Worm (Caenorhabditis elegans) whole organism, midembryonic: ENCODE results near the gene F44B9.5.

Experiments used
- T22C8.4 ChIP-seq: fragments of 200-800 bp; sonication (Bioruptor generic); IDR thresholded peaks from 2 replicates; pipeline ENCODE4 v1.3.6; 2022; ENCODE audit warnings: missing genetic modification characterization, missing compliant biosample characterization
- cog-1 ChIP-seq: sonication (generic microtip); optimal IDR thresholded peaks from 2 replicates; lab custom pipeline; 2016; ENCODE audit warnings: missing genetic modification characterization, missing compliant biosample characterization
- flt-1 ChIP-seq: fragments of 200-800 bp; sonication (Bioruptor generic); IDR thresholded peaks from 2 replicates; pipeline ENCODE4 v1.3.6; 2022; ENCODE audit warnings: missing genetic modification characterization, missing compliant biosample characterization
- klf-2 ChIP-seq: fragments of 200-800 bp; sonication (Bioruptor generic); conservative IDR thresholded peaks from 2 replicates; pipeline ENCODE4 v1.3.6; 2022; ENCODE audit warnings: missing genetic modification reagents, missing genetic modification characterization, missing compliant biosample characterization
- med-1 ChIP-seq: sonication (generic microtip); optimal IDR thresholded peaks from 2 replicates; lab custom pipeline; 2017; ENCODE audit warnings: missing genetic modification characterization, mild to moderate bottlenecking, missing compliant biosample characterization, antibody characterized with exemption, missing genetic modification reagents; ENCODE audit not compliant: insufficient read depth
- ref-1 ChIP-seq: fragments of 200-800 bp; sonication (Bioruptor generic); conservative IDR thresholded peaks from 2 replicates; pipeline ENCODE4 v1.3.6; 2022; ENCODE audit warnings: missing genetic modification reagents, missing genetic modification characterization, missing compliant biosample characterization
- tab-1 ChIP-seq: fragments of 200-800 bp; sonication (Bioruptor generic); IDR thresholded peaks from 2 replicates; pipeline ENCODE4 v1.3.6; 2022; ENCODE audit warnings: missing genetic modification characterization, missing compliant biosample characterization
- ztf-23 ChIP-seq: fragments of 200-800 bp; sonication (Bioruptor generic); IDR thresholded peaks from 2 replicates; pipeline ENCODE4 v1.3.6; 2022; ENCODE audit warnings: missing genetic modification reagents, missing genetic modification characterization, missing compliant biosample characterization
- ztf-29 ChIP-seq: fragments of 200-800 bp; sonication (Bioruptor generic); IDR thresholded peaks from 2 replicates; pipeline ENCODE4 v1.3.6; 2022; ENCODE audit warnings: missing genetic modification reagents, missing genetic modification characterization, missing compliant biosample characterization

F44B9.5 gene

DNA sequence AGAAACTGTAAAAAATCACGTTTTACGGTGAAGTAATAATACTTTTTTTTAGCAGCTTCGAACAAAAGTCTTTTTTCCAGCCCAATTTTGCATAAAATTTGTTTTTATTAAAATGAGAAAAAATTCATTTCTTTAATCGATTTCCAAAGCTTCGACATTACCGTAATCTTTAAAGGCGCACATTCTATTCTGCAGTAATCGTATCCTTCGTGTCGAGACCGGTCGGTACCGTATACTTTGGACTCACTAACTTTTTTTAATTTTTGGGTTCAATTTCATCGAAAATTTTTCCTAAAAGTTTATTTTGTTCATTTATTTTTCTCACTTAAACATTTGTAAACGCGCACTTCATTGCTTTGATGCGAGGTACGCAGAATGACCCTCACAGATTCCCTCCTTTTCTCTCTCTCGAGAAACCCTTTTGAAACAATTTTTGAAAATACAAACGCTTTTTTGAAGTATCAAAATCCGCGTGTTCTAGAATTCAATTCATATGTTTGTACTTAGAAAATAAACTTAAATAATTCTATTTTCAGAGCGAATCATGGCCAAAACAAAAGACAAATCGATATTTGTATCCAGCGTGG lies 29.7 kb downstream of the F44B9.5 start, which contains the start of gene hrpk-2:
Gene hrpk-2, plus strand, starts transcription at position 537 of the 587 bp plus-strand sequence.
- TF ChIP-seq ztf-29 (GFP tag; lab: Robert Waterston, UW) (no peak), ref-1 (GFP tag; lab: Robert Waterston, UW) (no peak), ztf-23 (no peak), T22C8.4 (no peak), cog-1 (tag; lab: Kevin White, UChicago) (no peak)

ce11 chrIII:7981938-7982337 lies 34.4 kb downstream of the F44B9.5 start:
- TF ChIP-seq ztf-29 (GFP tag; lab: Robert Waterston, UW): no peak

DNA sequence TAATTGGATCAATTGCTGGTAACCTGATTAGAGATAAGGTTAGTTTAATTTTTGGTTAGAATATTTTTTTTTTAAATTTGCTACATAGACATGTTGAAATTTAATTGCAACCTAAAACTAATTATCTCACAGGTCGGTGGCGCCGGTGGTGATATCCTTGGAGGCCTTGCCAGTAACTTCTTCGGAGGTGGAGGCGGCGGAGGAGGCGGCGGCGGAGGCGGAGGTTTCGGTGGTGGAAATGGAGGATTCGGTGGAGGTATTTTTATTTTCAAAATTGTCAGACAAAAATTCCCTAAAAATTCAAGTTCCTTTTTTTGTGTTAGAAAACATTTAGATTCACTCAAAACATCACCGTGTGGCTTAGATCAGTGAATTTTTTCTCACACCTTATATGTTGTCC lies 35.1 kb downstream of the F44B9.5 start:
- no peak for TF ChIP-seq ztf-23
- no peak for TF ChIP-seq T22C8.4

ce11 chrIII:7979659-7980058 lies 36.7 kb downstream of the F44B9.5 start, which contains the start of gene clp-1:
Gene clp-1, plus strand, starts transcription at chrIII:7979959.
- no peak for TF ChIP-seq tab-1

DNA sequence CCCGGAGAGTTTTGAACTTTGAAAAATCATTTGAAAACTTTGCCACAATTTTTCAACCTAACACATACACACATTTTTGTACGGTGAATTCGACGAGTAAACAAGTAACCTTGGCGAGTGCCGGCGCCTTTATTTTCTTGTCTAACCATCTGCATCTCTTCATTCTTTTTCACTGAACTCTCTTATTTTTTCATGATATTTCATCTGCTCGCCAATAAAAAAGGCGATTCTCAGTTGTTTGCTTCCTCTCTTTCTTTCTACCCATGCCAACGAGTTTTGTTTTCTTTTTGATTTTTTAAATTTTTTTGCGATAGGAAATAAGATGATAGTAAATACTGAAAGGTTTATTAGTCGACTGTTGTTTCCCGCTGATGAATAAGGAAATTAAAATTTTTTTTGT lies 37.6 kb downstream of the F44B9.5 start:
- TF ChIP-seq T22C8.4: no peak
- no peak for TF ChIP-seq ztf-29 (GFP tag; lab: Robert Waterston, UW)
- no peak for TF ChIP-seq flt-1 (GFP tag; lab: Robert Waterston, UW)
- no peak for TF ChIP-seq tab-1

DNA sequence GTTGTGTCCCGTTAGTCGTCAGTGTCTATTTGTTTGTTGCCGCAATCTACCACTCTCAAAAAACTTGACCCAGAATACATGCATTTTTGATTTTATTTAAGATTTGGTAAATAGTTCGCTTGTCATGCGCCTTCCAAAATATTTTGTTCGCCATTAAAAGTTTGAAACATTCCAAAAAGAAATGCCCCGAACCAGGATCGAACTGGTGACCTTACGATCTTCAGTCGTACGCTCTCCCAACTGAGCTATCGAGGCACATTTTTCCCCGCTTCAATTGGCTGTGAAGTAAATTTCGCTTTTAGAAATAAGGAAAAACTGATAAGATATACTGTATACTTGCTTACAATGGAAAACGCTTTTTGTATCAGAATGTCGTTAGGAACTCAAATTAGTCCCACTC lies 38.0 kb downstream of the F44B9.5 start:
- no peak for TF ChIP-seq ref-1 (GFP tag; lab: Robert Waterston, UW)

DNA sequence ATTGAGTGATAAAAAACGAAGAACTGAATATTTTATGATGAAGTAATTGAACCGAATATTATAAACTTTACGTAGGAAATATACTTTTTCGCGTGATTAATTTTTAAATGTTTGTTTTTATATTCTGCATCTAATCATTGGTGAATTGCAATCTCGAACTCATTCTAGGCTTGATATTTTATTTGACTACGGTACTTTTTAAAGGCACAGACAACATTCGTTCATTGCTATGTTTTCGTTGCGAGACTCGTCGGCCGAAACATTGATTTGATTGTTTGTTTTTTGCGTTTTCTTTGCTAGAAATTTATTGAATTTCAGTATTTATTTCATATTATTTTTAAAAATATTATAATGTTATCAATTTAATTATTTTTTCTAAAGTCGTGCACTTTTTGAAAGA lies 38.6 kb downstream of the F44B9.5 start, which contains the start of gene C06G4.4:
Gene C06G4.4, minus strand, starts transcription at position 36 of the 400 bp plus-strand sequence.
- no peak for TF ChIP-seq med-1 (GFP tag; lab: Kevin White, UChicago)
- no peak for TF ChIP-seq ztf-23
- no peak for TF ChIP-seq ztf-29 (GFP tag; lab: Robert Waterston, UW)
- TF ChIP-seq ref-1 (GFP tag; lab: Robert Waterston, UW): no peak
- no peak for TF ChIP-seq klf-2 (GFP tag; lab: Robert Waterston, UW)
- TF ChIP-seq cog-1 (tag; lab: Kevin White, UChicago): no peak
- TF ChIP-seq tab-1: no peak

DNA sequence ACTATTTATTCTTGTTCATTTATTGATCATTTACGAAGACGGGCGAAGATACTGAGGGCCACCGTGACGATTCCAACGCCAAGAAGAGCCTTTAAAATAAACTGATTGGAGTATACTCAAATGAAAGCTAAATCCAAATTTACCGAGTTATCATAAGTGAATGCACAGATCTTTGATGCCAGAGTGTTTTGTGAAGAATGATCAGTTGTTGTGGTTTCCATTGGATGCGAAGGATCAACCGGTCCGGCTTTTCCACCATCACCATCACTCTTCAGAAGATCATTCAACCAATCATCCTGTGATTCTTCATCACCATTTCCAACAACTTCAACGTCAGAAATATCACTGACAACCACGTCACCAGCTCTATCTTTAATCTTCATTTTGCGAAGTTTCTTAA lies 39.1 kb downstream of the F44B9.5 start:
- TF ChIP-seq ztf-29 (GFP tag; lab: Robert Waterston, UW): no peak
- no peak for TF ChIP-seq T22C8.4
- TF ChIP-seq flt-1 (GFP tag; lab: Robert Waterston, UW): no peak
- no peak for TF ChIP-seq cog-1 (tag; lab: Kevin White, UChicago)
- no peak for TF ChIP-seq klf-2 (GFP tag; lab: Robert Waterston, UW)
- no peak for TF ChIP-seq med-1 (GFP tag; lab: Kevin White, UChicago)
- TF ChIP-seq ztf-23: no peak
- TF ChIP-seq tab-1: no peak
- TF ChIP-seq ref-1 (GFP tag; lab: Robert Waterston, UW): no peak

ce11 chrIII:7973968-7974607 lies 42.2 kb downstream of the F44B9.5 start:
- TF ChIP-seq flt-1 (GFP tag; lab: Robert Waterston, UW) (no peak), tab-1 (no peak), klf-2 (GFP tag; lab: Robert Waterston, UW) (no peak), ztf-23 (no peak), ref-1 (GFP tag; lab: Robert Waterston, UW) (no peak), med-1 (GFP tag; lab: Kevin White, UChicago) (no peak), ztf-29 (GFP tag; lab: Robert Waterston, UW) (no peak), cog-1 (tag; lab: Kevin White, UChicago) (no peak), T22C8.4 (no peak)

DNA sequence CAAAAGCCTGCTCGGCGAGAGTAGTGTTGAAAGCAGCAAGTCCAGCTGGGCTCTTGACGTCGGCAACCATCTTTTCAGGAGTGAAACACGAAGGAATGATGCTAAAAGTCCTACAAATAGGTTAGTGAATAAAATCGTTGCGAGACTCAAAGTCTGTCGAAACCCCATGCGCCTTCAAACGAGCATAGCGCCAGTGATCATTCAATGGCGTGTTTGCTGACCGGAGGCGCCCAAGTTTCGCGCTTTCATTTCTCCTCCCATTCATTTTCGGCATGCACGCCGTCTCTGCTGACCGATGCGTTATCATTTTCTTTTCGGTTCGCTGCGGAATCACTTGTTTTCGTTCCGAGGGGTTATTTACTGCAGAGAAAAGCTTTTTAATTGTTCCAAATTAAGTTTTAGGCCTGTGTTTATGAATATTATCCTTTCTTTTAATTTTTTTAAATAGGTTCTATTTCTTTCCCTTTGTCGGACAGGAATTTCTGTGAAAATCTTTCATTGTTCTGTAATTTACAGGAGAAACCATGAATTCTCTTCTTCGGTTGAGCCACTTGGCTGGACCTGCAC lies 43.1 kb downstream of the F44B9.5 start, which contains the start of the genes eef-1B.1 and aco-2:
Gene eef-1B.1, minus strand, starts transcription at position 186 of the 567 bp plus-strand sequence.
Gene aco-2, plus strand, starts transcription at position 517 of the 567 bp plus-strand sequence.
- TF ChIP-seq T22C8.4: no peak
- no peak for TF ChIP-seq klf-2 (GFP tag; lab: Robert Waterston, UW)
- TF ChIP-seq ztf-29 (GFP tag; lab: Robert Waterston, UW): no peak
- peak; percentile 1 for TF ChIP-seq cog-1 (tag; lab: Kevin White, UChicago)
- TF ChIP-seq tab-1: no peak
- TF ChIP-seq flt-1 (GFP tag; lab: Robert Waterston, UW): no peak
- no peak for TF ChIP-seq med-1 (GFP tag; lab: Kevin White, UChicago)
- no peak for TF ChIP-seq ztf-23

ce11 chrIII:7972687-7973086 lies 43.7 kb downstream of the F44B9.5 start:
- no peak for TF ChIP-seq cog-1 (tag; lab: Kevin White, UChicago)
- no peak for TF ChIP-seq ztf-29 (GFP tag; lab: Robert Waterston, UW)
- TF ChIP-seq T22C8.4: no peak
- TF ChIP-seq klf-2 (GFP tag; lab: Robert Waterston, UW): no peak
- no peak for TF ChIP-seq ztf-23
- no peak for TF ChIP-seq med-1 (GFP tag; lab: Kevin White, UChicago)
- no peak for TF ChIP-seq flt-1 (GFP tag; lab: Robert Waterston, UW)
